Worm (Caenorhabditis elegans) whole organism, L3 larva: ENCODE data around the gene wdfy-2.
A peak's percentile ranks its signal among the peaks of the same experiment; 100 is the strongest.

Experiments used
- R02D3.7 ChIP-seq: fragments of 150-350 bp; optimal IDR thresholded peaks from 2 replicates; lab custom pipeline; 2014; ENCODE audit warnings: missing biosample characterization, missing genetic modification characterization
- ZK546.5 ChIP-seq: sonication (generic microtip); optimal IDR thresholded peaks from 2 replicates; lab custom pipeline; 2017; ENCODE audit warnings: missing biosample characterization, missing genetic modification characterization
- aly-2 ChIP-seq: fragments of 150-350 bp; optimal IDR thresholded peaks from 2 replicates; lab custom pipeline; 2014; ENCODE audit warnings: missing biosample characterization, missing genetic modification characterization
- ama-1 ChIP-seq: fragments of 150-350 bp; optimal IDR thresholded peaks from 2 replicates; lab custom pipeline; 2018
- ceh-16 ChIP-seq: sonication (generic microtip); optimal IDR thresholded peaks from 2 replicates; lab custom pipeline; 2017; ENCODE audit warnings: missing biosample characterization, missing genetic modification characterization
- ceh-28 ChIP-seq: fragments of 150-350 bp; optimal IDR thresholded peaks from 2 replicates; lab custom pipeline; 2014; ENCODE audit warnings: missing biosample characterization, missing genetic modification reagents, missing genetic modification characterization
- ceh-82 ChIP-seq: fragments of 150-350 bp; optimal IDR thresholded peaks from 2 replicates; lab custom pipeline; 2014; ENCODE audit warnings: missing biosample characterization, missing genetic modification characterization
- ceh-9 ChIP-seq: sonication (generic microtip); optimal IDR thresholded peaks from 2 replicates; lab custom pipeline; 2018; ENCODE audit warnings: missing biosample characterization, missing genetic modification characterization
- daf-12 ChIP-seq: fragments of 150-350 bp; optimal IDR thresholded peaks from 2 replicates; lab custom pipeline; 2014; ENCODE audit warnings: missing biosample characterization, missing genetic modification reagents, missing genetic modification characterization
- egl-27 ChIP-seq: sonication (generic microtip); optimal IDR thresholded peaks from 4 replicates; lab custom pipeline; 2017; ENCODE audit warnings: missing biosample characterization, missing genetic modification reagents, missing genetic modification characterization
- egl-5 ChIP-seq: fragments of 150-350 bp; optimal IDR thresholded peaks from 2 replicates; lab custom pipeline; 2017; ENCODE audit warnings: missing biosample characterization, missing genetic modification reagents, missing genetic modification characterization, inconsistent platforms
- elt-1 ChIP-seq: fragments of 150-350 bp; optimal IDR thresholded peaks from 2 replicates; lab custom pipeline; 2014; ENCODE audit warnings: missing biosample characterization, missing genetic modification characterization
- elt-2 ChIP-seq: sonication (generic microtip); optimal IDR thresholded peaks from 2 replicates; lab custom pipeline; 2016; ENCODE audit warnings: missing genetic modification reagents, mild to moderate bottlenecking, missing genetic modification characterization, missing compliant biosample characterization
- elt-3 ChIP-seq, 3 experiments: fragments of 150-350 bp in 1 of 3; sonication (generic microtip) in 2 of 3; optimal IDR thresholded peaks; 2 replicates in 2 of 3; 4 replicates in 1 of 3; lab custom pipeline; 2014 to 2017; ENCODE audit warnings: missing biosample characterization in 3 of 3, missing genetic modification characterization in 3 of 3
- eor-1 ChIP-seq, 2 experiments: fragments of 150-350 bp; optimal IDR thresholded peaks; 2 replicates each; lab custom pipeline; 2014 to 2018; ENCODE audit warnings: missing biosample characterization in 2 of 2, missing genetic modification characterization in 2 of 2
- fkh-10 ChIP-seq: sonication (generic microtip); optimal IDR thresholded peaks from 2 replicates; lab custom pipeline; 2017; ENCODE audit warnings: missing biosample characterization, missing genetic modification reagents, missing genetic modification characterization
- fkh-2 ChIP-seq: fragments of 150-350 bp; optimal IDR thresholded peaks from 2 replicates; lab custom pipeline; 2014; ENCODE audit warnings: missing biosample characterization, missing genetic modification reagents, missing genetic modification characterization
- fos-1 ChIP-seq: fragments of 150-350 bp; optimal IDR thresholded peaks from 2 replicates; lab custom pipeline; 2014; ENCODE audit warnings: missing biosample characterization, missing genetic modification characterization
- hmg-11 ChIP-seq: sonication (generic microtip); optimal IDR thresholded peaks from 2 replicates; lab custom pipeline; 2016; ENCODE audit warnings: missing genetic modification characterization, missing compliant biosample characterization
- jun-1 ChIP-seq: fragments of 150-350 bp; optimal IDR thresholded peaks from 2 replicates; lab custom pipeline; 2014; ENCODE audit warnings: missing biosample characterization, missing genetic modification reagents, missing genetic modification characterization
- lin-15B ChIP-seq: fragments of 150-350 bp; optimal IDR thresholded peaks from 2 replicates; lab custom pipeline; 2014; ENCODE audit warnings: missing biosample characterization, missing genetic modification characterization
- lin-39 ChIP-seq: fragments of 150-350 bp; optimal IDR thresholded peaks from 2 replicates; lab custom pipeline; 2018; ENCODE audit warnings: missing biosample characterization, missing genetic modification reagents, missing genetic modification characterization
- lsy-12 ChIP-seq: sonication (generic microtip); optimal IDR thresholded peaks from 2 replicates; lab custom pipeline; 2016; ENCODE audit warnings: mild to moderate bottlenecking, missing genetic modification characterization, missing compliant biosample characterization
- mdl-1 ChIP-seq: fragments of 150-350 bp; optimal IDR thresholded peaks from 2 replicates; lab custom pipeline; 2014; ENCODE audit warnings: missing biosample characterization, missing genetic modification characterization
- mml-1 ChIP-seq: fragments of 150-350 bp; sonication (generic microtip); optimal IDR thresholded peaks from 3 replicates; lab custom pipeline; 2014; ENCODE audit warnings: missing biosample characterization, missing genetic modification characterization
- nfya-1 ChIP-seq: sonication (generic microtip); optimal IDR thresholded peaks from 2 replicates; lab custom pipeline; 2017; ENCODE audit warnings: missing genetic modification characterization, mild to moderate bottlenecking, missing compliant biosample characterization, antibody characterized with exemption, moderate library complexity; ENCODE audit not compliant: insufficient read depth
- nhr-11 ChIP-seq: fragments of 150-350 bp; optimal IDR thresholded peaks from 2 replicates; lab custom pipeline; 2014; ENCODE audit warnings: missing biosample characterization, missing genetic modification characterization
- nhr-12 ChIP-seq: fragments of 150-350 bp; optimal IDR thresholded peaks from 2 replicates; lab custom pipeline; 2014; ENCODE audit warnings: missing biosample characterization, missing genetic modification characterization
- nhr-23 ChIP-seq: fragments of 150-350 bp; optimal IDR thresholded peaks from 2 replicates; lab custom pipeline; 2014; ENCODE audit warnings: missing biosample characterization, missing genetic modification reagents, missing genetic modification characterization
- nhr-237 ChIP-seq: fragments of 150-350 bp; optimal IDR thresholded peaks from 2 replicates; lab custom pipeline; 2014; ENCODE audit warnings: missing biosample characterization, missing genetic modification characterization
- nhr-25 ChIP-seq: sonication (generic microtip); optimal IDR thresholded peaks from 2 replicates; lab custom pipeline; 2017; ENCODE audit warnings: missing biosample characterization, missing genetic modification characterization
- nhr-28 ChIP-seq: fragments of 150-350 bp; optimal IDR thresholded peaks from 2 replicates; lab custom pipeline; 2014; ENCODE audit warnings: missing biosample characterization, missing genetic modification characterization
- nhr-43 ChIP-seq: sonication (generic microtip); optimal IDR thresholded peaks from 2 replicates; lab custom pipeline; 2016; ENCODE audit warnings: mild to moderate bottlenecking, missing genetic modification characterization, missing compliant biosample characterization; ENCODE audit not compliant: poor library complexity, severe bottlenecking
- nhr-67 ChIP-seq: fragments of 150-350 bp; optimal IDR thresholded peaks from 2 replicates; lab custom pipeline; 2014; ENCODE audit warnings: missing biosample characterization, missing genetic modification characterization
- nhr-76 ChIP-seq: fragments of 150-350 bp; sonication (generic microtip); optimal IDR thresholded peaks from 5 replicates; lab custom pipeline; 2014; ENCODE audit warnings: missing biosample characterization, missing genetic modification characterization
- nhr-77 ChIP-seq: fragments of 150-350 bp; optimal IDR thresholded peaks from 2 replicates; lab custom pipeline; 2014; ENCODE audit warnings: missing biosample characterization, missing genetic modification characterization
- pha-4 ChIP-seq: fragments of 150-350 bp; optimal IDR thresholded peaks from 2 replicates; lab custom pipeline; 2014; ENCODE audit warnings: missing biosample characterization, missing genetic modification reagents, missing genetic modification characterization
- pqm-1 ChIP-seq: fragments of 150-350 bp; optimal IDR thresholded peaks from 2 replicates; lab custom pipeline; 2017; ENCODE audit warnings: missing biosample characterization, missing genetic modification characterization, inconsistent platforms
- sea-2 ChIP-seq: fragments of 150-350 bp; sonication (generic microtip); optimal IDR thresholded peaks from 4 replicates; lab custom pipeline; 2014; ENCODE audit warnings: missing biosample characterization, missing genetic modification reagents, missing genetic modification characterization
- skn-1 ChIP-seq: fragments of 150-350 bp; optimal IDR thresholded peaks from 2 replicates; lab custom pipeline; 2014; ENCODE audit warnings: missing biosample characterization, missing genetic modification characterization
- snpc-4 ChIP-seq: fragments of 150-350 bp; optimal IDR thresholded peaks from 2 replicates; lab custom pipeline; 2014; ENCODE audit warnings: missing biosample characterization, missing genetic modification characterization
- tbx-2 ChIP-seq: sonication (generic microtip); optimal IDR thresholded peaks from 2 replicates; lab custom pipeline; 2016; ENCODE audit warnings: mild to moderate bottlenecking, missing genetic modification characterization, missing compliant biosample characterization
- unc-39 ChIP-seq: sonication (generic microtip); optimal IDR thresholded peaks from 4 replicates; lab custom pipeline; 2017; ENCODE audit warnings: missing biosample characterization, missing genetic modification characterization
- unc-62 ChIP-seq: fragments of 150-350 bp; sonication (generic microtip); optimal IDR thresholded peaks from 4 replicates; lab custom pipeline; 2014; ENCODE audit warnings: missing biosample characterization, missing genetic modification reagents, missing genetic modification characterization
- zag-1 ChIP-seq: fragments of 150-350 bp; optimal IDR thresholded peaks from 2 replicates; lab custom pipeline; 2014; ENCODE audit warnings: missing biosample characterization, missing genetic modification characterization
- ztf-11 ChIP-seq: fragments of 150-350 bp; optimal IDR thresholded peaks from 2 replicates; lab custom pipeline; 2014; ENCODE audit warnings: missing biosample characterization, missing genetic modification characterization
- ztf-4 ChIP-seq: fragments of 150-350 bp; optimal IDR thresholded peaks from 2 replicates; lab custom pipeline; 2014; ENCODE audit warnings: missing biosample characterization, missing genetic modification characterization

Gene wdfy-2

ce11 chrII:9282065-9282464 is 37.6 kb upstream of the wdfy-2 start:
- TF ChIP-seq pha-4 (tag; lab: Kevin White, UChicago) (no peak), ztf-11 (tag; lab: Kevin White, UChicago) (no peak), eor-1 (tag; optimal IDR thresholded peaks at IDR 0.05; lab: Kevin White, UChicago) (no peak)

- TF ChIP-seq unc-62 (GFP tag; lab: Kevin White, UChicago), result peak; percentile 87
- peak; percentile 28 for TF ChIP-seq snpc-4 (tag; lab: Kevin White, UChicago)
- no peak for TF ChIP-seq ceh-16 (tag; lab: Kevin White, UChicago)
- TF ChIP-seq elt-2 (tag; lab: Kevin White, UChicago), result peak; percentile 88
- peak; percentile 91 for TF ChIP-seq ama-1 (lab: Kevin White, UChicago)
- TF ChIP-seq fkh-2 (tag; lab: Kevin White, UChicago), result no peak
- TF ChIP-seq nhr-28, result no peak
- TF ChIP-seq jun-1 (tag; lab: Kevin White, UChicago), result peak; percentile 93
- TF ChIP-seq zag-1, result no peak
- TF ChIP-seq ceh-82 (tag; lab: Kevin White, UChicago), result no peak
- peak; percentile 90 for TF ChIP-seq pha-4 (tag; lab: Kevin White, UChicago)
- TF ChIP-seq mml-1, result no peak
- peak; percentile 51 for TF ChIP-seq R02D3.7
- TF ChIP-seq fos-1, result peak; percentile 78
- TF ChIP-seq mdl-1, result peak; percentile 64
- TF ChIP-seq nhr-12, result no peak
- peak; percentile 95 for TF ChIP-seq pqm-1 (tag; lab: Kevin White, UChicago)
- TF ChIP-seq tbx-2, result peak; percentile 78
- peak; percentile 16 for TF ChIP-seq aly-2 (tag; lab: Kevin White, UChicago)
- peak; percentile 15 for TF ChIP-seq elt-1 (tag; lab: Kevin White, UChicago)
- TF ChIP-seq nhr-77 (tag; lab: Kevin White, UChicago), result no peak
- TF ChIP-seq nfya-1 (tag; lab: Kevin White, UChicago), result peak; percentile 97
- no peak for TF ChIP-seq nhr-237 (tag; lab: Kevin White, UChicago)
- peak; percentile 32 for TF ChIP-seq ztf-11 (tag; lab: Kevin White, UChicago)
- TF ChIP-seq daf-12, result no peak
- no peak for TF ChIP-seq ZK546.5 (tag; lab: Kevin White, UChicago)
- TF ChIP-seq ceh-28 (tag; lab: Kevin White, UChicago), result peak; percentile 94
- no peak for TF ChIP-seq unc-39 (tag; lab: Kevin White, UChicago)
- TF ChIP-seq ztf-4 (tag; lab: Kevin White, UChicago), result peak; percentile 64
- peak; percentile 97 for TF ChIP-seq nhr-25 (tag; lab: Kevin White, UChicago)
- peak; percentile 88 for TF ChIP-seq lin-15B (tag; lab: Kevin White, UChicago)
- TF ChIP-seq sea-2 (GFP tag; lab: Kevin White, UChicago), result no peak
- TF ChIP-seq nhr-67 (tag; lab: Kevin White, UChicago), result no peak
- TF ChIP-seq nhr-23 (tag; lab: Kevin White, UChicago), result peak; percentile 90
- peak in 1 of 3 experiments; percentile 62 for TF ChIP-seq elt-3 (tag; optimal IDR thresholded peaks at IDR 0.05; lab: Kevin White, UChicago)
- peak; percentile 81 for TF ChIP-seq nhr-43 (tag; lab: Kevin White, UChicago)
- no peak for TF ChIP-seq nhr-76 (tag; lab: Kevin White, UChicago)
- TF ChIP-seq nhr-11 (tag; lab: Kevin White, UChicago), result peak; percentile 88
- peak; percentile 13 for TF ChIP-seq egl-27
- TF ChIP-seq hmg-11 (tag; lab: Kevin White, UChicago), result peak; percentile 99
- TF ChIP-seq lsy-12 (tag; lab: Kevin White, UChicago), result peak; percentile 96
- TF ChIP-seq lin-39, result peak; percentile 96
- TF ChIP-seq ceh-9 (tag; lab: Kevin White, UChicago), result no peak
- peak; percentile 61 for TF ChIP-seq fkh-10 (GFP tag; lab: Kevin White, UChicago)
- peak; percentile 64 for TF ChIP-seq skn-1 (tag; lab: Kevin White, UChicago)
- no peak for TF ChIP-seq eor-1 (tag; optimal IDR thresholded peaks at IDR 0.05; lab: Kevin White, UChicago)
- peak; percentile 56 for TF ChIP-seq egl-5
These were observed 36.9 kb upstream of the wdfy-2 start for ce11 chrII:9282787-9283186.
